Fruit fly (Drosophila melanogaster): ENCODE data around the gene whe.

Gene whe

DNA sequence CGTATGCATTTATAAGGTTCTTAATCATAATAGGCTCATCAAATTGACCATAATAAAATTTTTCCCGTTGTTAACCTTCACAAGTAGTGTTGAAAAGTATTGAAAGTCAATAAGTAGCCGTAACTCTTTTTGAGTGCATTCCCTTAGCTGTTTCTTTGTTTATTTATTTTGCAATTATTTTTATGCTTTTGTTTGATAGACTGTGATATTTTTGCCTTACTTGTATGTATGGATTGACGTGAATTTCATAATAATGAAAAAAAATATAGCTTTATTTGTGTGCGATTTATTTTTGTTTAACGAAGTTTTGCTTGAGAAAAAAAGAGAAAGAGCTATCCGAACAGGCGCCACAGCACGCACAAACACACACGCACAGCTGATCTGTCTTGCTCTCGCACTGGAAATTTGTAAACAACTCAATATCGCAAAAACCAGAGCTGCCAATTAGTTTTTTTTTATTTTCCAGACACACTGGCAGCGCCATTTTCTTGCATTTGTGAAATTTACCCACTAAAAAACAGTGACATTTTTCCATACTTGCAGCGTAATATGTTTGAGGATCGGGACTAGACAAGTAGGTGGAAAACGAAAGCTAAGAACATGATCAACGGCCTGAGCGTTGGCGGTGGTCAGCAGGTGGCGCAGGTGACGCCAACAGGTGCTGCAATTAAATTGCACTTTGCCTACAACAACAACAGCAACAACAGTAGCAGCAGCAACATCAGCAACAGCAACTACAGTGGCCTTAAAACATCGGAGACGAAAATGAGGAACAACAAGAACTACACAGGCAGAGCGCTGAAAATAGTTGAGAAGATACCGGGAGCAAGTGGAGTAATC, 33.2 kb downstream of the whe start (continued):
- TF ChIP-seq CG10543 (GFP tag; optimal IDR thresholded peaks at IDR 0.05) = peak; percentile 14
- no peak for TF ChIP-seq CG2202 (tag; optimal IDR thresholded peaks at IDR 0.05)
- peak; percentile 7 for TF ChIP-seq CG2120 (GFP tag; optimal IDR thresholded peaks at IDR 0.05)
- peak; percentile 14 for TF ChIP-seq pzg (GFP tag; optimal IDR thresholded peaks at IDR 0.05)
- TF ChIP-seq CG1603 (tag; optimal IDR thresholded peaks at IDR 0.05) = no peak
- peak; percentile 44 for TF ChIP-seq sd (tag; optimal IDR thresholded peaks at IDR 0.05)
- TF ChIP-seq sens (GFP tag) = peak; percentile 54
- peak; percentile 30 for TF ChIP-seq ftz-f1 (GFP tag; optimal IDR thresholded peaks at IDR 0.05)
- peak; percentile 62 for TF ChIP-seq nom (GFP tag; optimal IDR thresholded peaks at IDR 0.05)
- TF ChIP-seq CG3995 (GFP tag; optimal IDR thresholded peaks at IDR 0.05) = peak; percentile 81
- peak; percentile 16; the same call in 1 of the 2 replicates for TF ChIP-seq MBD-R2 (GFP tag; IDR thresholded peaks at IDR 0.05)
- TF ChIP-seq gem (tag; optimal IDR thresholded peaks at IDR 0.05) = peak; percentile 6
- 0 out of 2 replicates have a peak, but pooled peaks have one; percentile 19 for TF ChIP-seq slbo (GFP tag; IDR thresholded peaks at IDR 0.05)
- peak; percentile 29 for TF ChIP-seq nerfin-1 (tag; optimal IDR thresholded peaks at IDR 0.05)
- peak; percentile 76; the same call in 1 of the 4 replicates for TF ChIP-seq chinmo (GFP tag; IDR thresholded peaks at IDR 0.05; ENCODE audit: partially characterized antibody)
- TF ChIP-seq pho (GFP tag; optimal IDR thresholded peaks at IDR 0.05) = no peak
- TF ChIP-seq scrt (GFP tag; optimal IDR thresholded peaks at IDR 0.05) = no peak
- peak; percentile 30 for TF ChIP-seq BEAF-32 (GFP tag; optimal IDR thresholded peaks at IDR 0.05)
- TF ChIP-seq bbx (GFP tag; IDR thresholded peaks at IDR 0.05; ENCODE audit: partially characterized antibody) = peak; percentile 54
- peak; percentile 28 for TF ChIP-seq zen (tag; optimal IDR thresholded peaks at IDR 0.05)
- TF ChIP-seq Rx (GFP tag; IDR thresholded peaks at IDR 0.05) = no peak
- no peak for TF ChIP-seq abd-A (tag; optimal IDR thresholded peaks at IDR 0.05)
- TF ChIP-seq trem (tag; optimal IDR thresholded peaks at IDR 0.05) = peak; percentile 31
- peak; percentile 64 for TF ChIP-seq CG10267 (tag; optimal IDR thresholded peaks at IDR 0.05)
- TF ChIP-seq zf30C (GFP tag; optimal IDR thresholded peaks at IDR 0.05) = no peak
- peak; percentile 2 for TF ChIP-seq CG14710 (tag; optimal IDR thresholded peaks at IDR 0.05)
- no peak for TF ChIP-seq Mad (GFP tag; optimal IDR thresholded peaks at IDR 0.05)

DNA sequence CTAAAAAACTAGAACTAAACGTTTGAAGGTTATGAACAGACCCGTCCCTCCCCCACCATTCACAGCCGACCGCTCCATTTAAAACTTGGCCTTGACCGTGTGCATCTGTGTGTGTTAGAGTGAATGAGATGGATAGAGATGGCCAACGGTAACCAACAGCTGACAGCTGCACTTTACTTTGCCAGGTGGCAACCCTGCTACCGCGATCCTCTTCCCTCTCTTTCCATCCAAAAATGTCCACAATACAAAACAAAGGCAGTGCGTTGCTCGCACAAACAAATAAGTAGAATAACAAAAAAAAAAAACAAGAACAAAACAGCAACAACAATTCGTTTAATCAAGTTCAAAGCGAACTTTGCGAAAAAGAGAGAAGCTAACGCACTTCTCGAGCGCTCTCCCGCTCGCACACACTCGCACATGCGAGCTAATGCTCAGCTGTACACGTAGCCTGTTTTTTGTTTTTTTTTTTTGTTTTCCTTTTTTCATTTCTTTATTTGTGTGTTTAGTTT, 34.1 kb downstream of the whe start:
- no peak for TF ChIP-seq CG4282 (GFP tag; optimal IDR thresholded peaks at IDR 0.05)
- TF ChIP-seq sna (GFP tag; IDR thresholded peaks at IDR 0.05; ENCODE audit: partially characterized antibody) = 0 out of 2 replicates have a peak, but pooled peaks have one; percentile 37
- no peak for TF ChIP-seq CG8290 (GFP tag; optimal IDR thresholded peaks at IDR 0.05)
- peak in 1 of 2 experiments; percentile 56 for TF ChIP-seq CG8290 (tag; optimal IDR thresholded peaks at IDR 0.05)
- TF ChIP-seq ftz-f1 (GFP tag; optimal IDR thresholded peaks at IDR 0.05) = peak; percentile 98
- TF ChIP-seq bigmax (GFP tag; optimal IDR thresholded peaks at IDR 0.05) = peak; percentile 94
- TF ChIP-seq CG15073 (GFP tag; optimal IDR thresholded peaks at IDR 0.05) = no peak
- TF ChIP-seq amos (GFP tag; IDR thresholded peaks at IDR 0.05; ENCODE audit: partially characterized antibody) = no peak
- TF ChIP-seq BEAF-32 (GFP tag; optimal IDR thresholded peaks at IDR 0.05) = peak; percentile 4
- no peak for TF ChIP-seq Hr51 (GFP tag; optimal IDR thresholded peaks at IDR 0.05)
- peak; percentile 95 for TF ChIP-seq sd (tag; optimal IDR thresholded peaks at IDR 0.05)
- peak; percentile 2 for TF ChIP-seq ac (GFP tag; optimal IDR thresholded peaks at IDR 0.05)
- TF ChIP-seq vvl (GFP tag; IDR thresholded peaks at IDR 0.05) = no peak; the same call in 1 of the 2 replicates
- TF ChIP-seq kni (GFP tag; optimal IDR thresholded peaks at IDR 0.05) = peak; percentile 73
- TF ChIP-seq CG10267 (tag; optimal IDR thresholded peaks at IDR 0.05) = no peak
- TF ChIP-seq grn (GFP tag; optimal IDR thresholded peaks at IDR 0.05) = no peak
- no peak for TF ChIP-seq org-1 (GFP tag; optimal IDR thresholded peaks at IDR 0.05)
- peak; percentile 74 for TF ChIP-seq rib (GFP tag; IDR thresholded peaks at IDR 0.05)
- TF ChIP-seq CG12769 (tag; optimal IDR thresholded peaks at IDR 0.05) = peak; percentile 43
- TF ChIP-seq row (GFP tag; IDR thresholded peaks at IDR 0.05) = no peak
- no peak for TF ChIP-seq dmrt99B (tag; optimal IDR thresholded peaks at IDR 0.05)
- no peak for TF ChIP-seq NK7.1 (GFP tag; optimal IDR thresholded peaks at IDR 0.05)
- peak; percentile 20; the same call in 1 of the 2 replicates for TF ChIP-seq CG3847 (GFP tag; IDR thresholded peaks at IDR 0.05)
- TF ChIP-seq seq (GFP tag; IDR thresholded peaks at IDR 0.05) = no peak
- no peak for TF ChIP-seq CG6175 (GFP tag; IDR thresholded peaks at IDR 0.05)

Data from whole organism, embryonic.